Worm (Caenorhabditis elegans): ENCODE data around the gene fbxb-108.

DNA sequence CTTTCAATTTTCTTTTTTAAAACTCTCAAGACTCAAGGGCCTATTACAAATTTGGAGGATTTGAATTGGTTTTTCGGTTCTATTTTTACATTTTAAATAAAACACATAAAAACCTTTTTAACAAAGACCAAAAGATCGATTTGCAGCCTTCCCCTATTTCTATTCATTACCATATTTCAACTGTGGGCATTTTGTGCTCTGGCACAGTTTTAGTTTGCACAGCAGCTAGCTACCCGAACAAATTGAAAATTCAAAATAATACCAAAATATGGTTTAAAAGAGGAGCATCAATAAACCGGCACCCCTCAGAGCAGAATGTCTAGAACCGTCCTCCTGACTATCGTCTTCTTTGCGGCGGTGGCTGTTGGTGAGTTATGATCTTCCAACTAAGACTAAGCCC is 16.6 kb downstream of the fbxb-108 start, which contains the start of gene F08D12.2:
- TF ChIP-seq W03F9.2 (tag; optimal IDR thresholded peaks at IDR 0.05) (no peak), him-1 (tag; optimal IDR thresholded peaks at IDR 0.05) (no peak)

All from whole organism, L4/young adult.